Worm (Caenorhabditis elegans) whole organism, L4 larva: ENCODE data around the gene srw-26.

Source experiments
- ceh-82 ChIP-seq: sonication (generic microtip); optimal IDR thresholded peaks from 2 replicates; lab custom pipeline; 2017; ENCODE audit warnings: missing biosample characterization, missing genetic modification characterization
- lin-15B ChIP-seq: fragments of 150-350 bp; sonication (generic microtip); optimal IDR thresholded peaks from 3 replicates; lab custom pipeline; 2014; ENCODE audit warnings: missing biosample characterization, missing genetic modification characterization
- lsy-2 ChIP-seq, 2 experiments: fragments of 150-350 bp in 1 of 2; sonication (generic microtip) in 1 of 2; optimal IDR thresholded peaks; 2 replicates each; lab custom pipeline; 2014 to 2017; ENCODE audit warnings: missing biosample characterization in 2 of 2, missing genetic modification characterization in 2 of 2
- nhr-76 ChIP-seq: fragments of 150-350 bp; optimal IDR thresholded peaks from 2 replicates; lab custom pipeline; 2014; ENCODE audit warnings: missing biosample characterization, missing genetic modification characterization
- nhr-77 ChIP-seq: fragments of 150-350 bp; optimal IDR thresholded peaks from 2 replicates; lab custom pipeline; 2014; ENCODE audit warnings: missing biosample characterization, missing genetic modification characterization
- skn-1 ChIP-seq: fragments of 150-350 bp; optimal IDR thresholded peaks from 2 replicates; lab custom pipeline; 2014; ENCODE audit warnings: missing biosample characterization, missing genetic modification characterization
- snpc-4 ChIP-seq: fragments of 150-350 bp; optimal IDR thresholded peaks from 2 replicates; lab custom pipeline; 2014; ENCODE audit warnings: missing biosample characterization, missing genetic modification characterization

ce11 chrV:15914774-15915173 is 17.5 kb downstream of the srw-26 start:
- TF ChIP-seq nhr-76 (tag; lab: Kevin White, UChicago) (no peak), skn-1 (tag; lab: Kevin White, UChicago) (no peak), ceh-82 (tag; lab: Kevin White, UChicago) (no peak), snpc-4 (tag; lab: Kevin White, UChicago) (no peak), lin-15B (tag; lab: Kevin White, UChicago) (no peak), lsy-2 (tag; optimal IDR thresholded peaks at IDR 0.05; lab: Kevin White, UChicago) (no peak), nhr-77 (tag; lab: Kevin White, UChicago) (no peak)
